Worm (Caenorhabditis elegans) whole organism, L4 larva: Measurements from ENCODE around the gene cng-1.

Experiments
- D1046.2 ChIP-seq: fragments of 200-800 bp; sonication (Bioruptor generic); IDR thresholded peaks from 2 replicates; pipeline ENCODE4 v1.3.6; 2022; ENCODE audit warnings: missing genetic modification characterization, missing compliant biosample characterization
- F10B5.3 ChIP-seq: sonication (generic microtip); optimal IDR thresholded peaks from 2 replicates; lab custom pipeline; 2016; ENCODE audit warnings: mild to moderate bottlenecking, missing genetic modification characterization, missing compliant biosample characterization
- F44E2.7 ChIP-seq: fragments of 200-800 bp; sonication (Bioruptor generic); IDR thresholded peaks from 2 replicates; pipeline ENCODE4 v2.1.2; 2022; ENCODE audit warnings: missing genetic modification characterization, missing compliant biosample characterization
- F49E8.2 ChIP-seq: sonication (generic microtip); optimal IDR thresholded peaks from 2 replicates; lab custom pipeline; 2016; ENCODE audit warnings: missing compliant biosample characterization, mild to moderate bottlenecking, missing genetic modification characterization, borderline replicate concordance
- T20F7.1 ChIP-seq: fragments of 200-800 bp; sonication (Bioruptor generic); optimal IDR thresholded peaks from 2 replicates; lab custom pipeline; 2018; ENCODE audit warnings: mild to moderate bottlenecking, missing genetic modification characterization, missing compliant biosample characterization
- T26A8.4 ChIP-seq: fragments of 200-800 bp; sonication (Bioruptor generic); IDR thresholded peaks from 2 replicates; pipeline ENCODE4 v1.3.6; 2022; ENCODE audit warnings: missing genetic modification characterization, missing compliant biosample characterization
- Y48G9A.11 ChIP-seq: fragments of 200-800 bp; sonication (Bioruptor generic); IDR thresholded peaks from 2 replicates; pipeline ENCODE4 v1.3.6; 2022; ENCODE audit warnings: missing genetic modification reagents, missing genetic modification characterization, missing compliant biosample characterization
- ZK546.5 ChIP-seq, 2 experiments: sonication (generic microtip); optimal IDR thresholded peaks; 2 replicates each; lab custom pipeline; 2017; ENCODE audit warnings: missing biosample characterization in 2 of 2, missing genetic modification characterization in 2 of 2
- aha-1 ChIP-seq: fragments of 150-350 bp; peaks from one replicate; lab custom pipeline; 2014; ENCODE audit warnings: missing biosample characterization, missing genetic modification characterization
- arid-1 ChIP-seq: fragments of 200-800 bp; sonication (Bioruptor generic); conservative IDR thresholded peaks from 2 replicates; pipeline ENCODE4 v1.3.6; 2022; ENCODE audit warnings: missing genetic modification reagents, missing genetic modification characterization, missing compliant biosample characterization
- dmd-6 ChIP-seq: fragments of 200-800 bp; sonication (Bioruptor generic); IDR thresholded peaks from 2 replicates; pipeline ENCODE4 v1.3.6; 2022; ENCODE audit warnings: missing genetic modification reagents, missing genetic modification characterization, missing compliant biosample characterization
- dmd-8 ChIP-seq: fragments of 200-800 bp; sonication (Bioruptor generic); IDR thresholded peaks from 2 replicates; pipeline ENCODE4 v1.3.6; 2022; ENCODE audit warnings: missing genetic modification characterization, missing compliant biosample characterization
- duxl-1 ChIP-seq: sonication (generic microtip); optimal IDR thresholded peaks from 2 replicates; lab custom pipeline; 2016; ENCODE audit warnings: mild to moderate bottlenecking, missing genetic modification characterization, moderate library complexity, missing compliant biosample characterization; ENCODE audit not compliant: poor library complexity
- dve-1 ChIP-seq: sonication (generic microtip); optimal IDR thresholded peaks from 2 replicates; lab custom pipeline; 2017; ENCODE audit warnings: antibody characterized with exemption, mild to moderate bottlenecking, missing genetic modification characterization, missing compliant biosample characterization; ENCODE audit not compliant: insufficient read depth
- egl-43 ChIP-seq: fragments of 200-800 bp; sonication (Bioruptor generic); IDR thresholded peaks from 2 replicates; pipeline ENCODE4 v1.3.6; 2022; ENCODE audit warnings: missing genetic modification reagents, missing genetic modification characterization, missing compliant biosample characterization
- fkh-10 ChIP-seq: fragments of 150-350 bp; optimal IDR thresholded peaks from 2 replicates; lab custom pipeline; 2014; ENCODE audit warnings: missing biosample characterization, missing genetic modification reagents, missing genetic modification characterization
- lin-13 ChIP-seq: fragments of 150-350 bp; optimal IDR thresholded peaks from 2 replicates; lab custom pipeline; 2014; ENCODE audit warnings: missing biosample characterization, missing genetic modification reagents, missing genetic modification characterization
- lin-29 ChIP-seq: fragments of 200-800 bp; sonication (Bioruptor generic); IDR thresholded peaks from 2 replicates; pipeline ENCODE4 v1.3.6; 2022; ENCODE audit warnings: missing genetic modification reagents, missing genetic modification characterization, missing compliant biosample characterization
- lin-38 ChIP-seq: fragments of 200-800 bp; sonication (Bioruptor generic); IDR thresholded peaks from 2 replicates; pipeline ENCODE4 v1.3.6; 2022; ENCODE audit warnings: missing genetic modification reagents, missing genetic modification characterization, missing compliant biosample characterization
- madf-5 ChIP-seq, 2 experiments: fragments of 200-800 bp; sonication (Bioruptor generic); IDR thresholded peaks; 2 replicates each; pipeline ENCODE4 v1.3.6; 2022; ENCODE audit warnings: missing compliant biosample characterization in 2 of 2, missing genetic modification characterization in 2 of 2
- mdl-1 ChIP-seq, 2 experiments: fragments of 150-350 bp in 1 of 2; sonication (generic microtip) in 1 of 2; optimal IDR thresholded peaks; 2 replicates each; lab custom pipeline; 2014 to 2017; ENCODE audit warnings: missing biosample characterization in 2 of 2, missing genetic modification characterization in 2 of 2
- mxl-2 ChIP-seq: fragments of 200-800 bp; sonication (Bioruptor generic); conservative IDR thresholded peaks from 2 replicates; pipeline ENCODE4 v1.3.6; 2022; ENCODE audit warnings: missing genetic modification reagents, missing genetic modification characterization, missing compliant biosample characterization
- nhr-10 ChIP-seq: fragments of 150-350 bp; optimal IDR thresholded peaks from 2 replicates; lab custom pipeline; 2014; ENCODE audit warnings: missing biosample characterization, missing genetic modification characterization
- nhr-237 ChIP-seq: sonication (generic microtip); optimal IDR thresholded peaks from 2 replicates; lab custom pipeline; 2017; ENCODE audit warnings: missing biosample characterization, missing genetic modification characterization
- nhr-28 ChIP-seq: fragments of 150-350 bp; optimal IDR thresholded peaks from 2 replicates; lab custom pipeline; 2014; ENCODE audit warnings: missing biosample characterization, missing genetic modification characterization
- nhr-41 ChIP-seq: fragments of 200-800 bp; sonication (Bioruptor generic); IDR thresholded peaks from 2 replicates; pipeline ENCODE4 v1.3.6; 2022; ENCODE audit warnings: missing genetic modification reagents, missing genetic modification characterization, missing compliant biosample characterization
- nhr-6 ChIP-seq: fragments of 150-350 bp; optimal IDR thresholded peaks from 2 replicates; lab custom pipeline; 2014; ENCODE audit warnings: missing biosample characterization, missing genetic modification characterization
- nhr-77 ChIP-seq: fragments of 150-350 bp; optimal IDR thresholded peaks from 2 replicates; lab custom pipeline; 2014; ENCODE audit warnings: missing biosample characterization, missing genetic modification characterization
- pha-4 ChIP-seq, 2 experiments: fragments of 150-350 bp in 1 of 2; fragments of 200-800 bp in 1 of 2; sonication (Bioruptor generic) in 1 of 2; IDR thresholded peaks in 1 of 2; optimal IDR thresholded peaks in 1 of 2; 2 replicates each; pipeline versions ENCODE4 v1.3.6 to Lab custom; 2014 to 2022; ENCODE audit warnings: missing genetic modification characterization in 2 of 2, missing genetic modification reagents in 2 of 2, missing biosample characterization in 1 of 2, missing compliant biosample characterization in 1 of 2
- php-3 ChIP-seq: fragments of 200-800 bp; sonication (Bioruptor generic); IDR thresholded peaks from 2 replicates; pipeline ENCODE4 v1.3.6; 2022; ENCODE audit warnings: missing genetic modification reagents, missing genetic modification characterization, missing compliant biosample characterization
- rbr-2 ChIP-seq: sonication (generic microtip); optimal IDR thresholded peaks from 2 replicates; lab custom pipeline; 2016; ENCODE audit warnings: missing genotype, missing genetic modification characterization, missing compliant biosample characterization
- saeg-2 ChIP-seq: fragments of 200-800 bp; sonication (Bioruptor generic); IDR thresholded peaks from 2 replicates; pipeline ENCODE4 v1.3.6; 2022; ENCODE audit warnings: missing genetic modification reagents, missing genetic modification characterization, missing compliant biosample characterization
- set-16 ChIP-seq: fragments of 200-800 bp; sonication (Bioruptor generic); IDR thresholded peaks from 2 replicates; pipeline ENCODE4 v1.3.6; 2022; ENCODE audit warnings: missing genetic modification reagents, missing genetic modification characterization, missing compliant biosample characterization
- snpc-1.2 ChIP-seq: fragments of 200-800 bp; sonication (Bioruptor generic); IDR thresholded peaks from 2 replicates; pipeline ENCODE4 v1.3.6; 2022; ENCODE audit warnings: missing genetic modification reagents, missing genetic modification characterization, missing compliant biosample characterization
- snpc-4 ChIP-seq: fragments of 150-350 bp; optimal IDR thresholded peaks from 2 replicates; lab custom pipeline; 2014; ENCODE audit warnings: missing biosample characterization, missing genetic modification characterization
- spr-1 ChIP-seq: sonication (generic microtip); optimal IDR thresholded peaks from 2 replicates; lab custom pipeline; 2016; ENCODE audit warnings: mild to moderate bottlenecking, missing genetic modification characterization, missing compliant biosample characterization
- unc-130 ChIP-seq: sonication (generic microtip); optimal IDR thresholded peaks from 2 replicates; lab custom pipeline; 2016; ENCODE audit warnings: missing genetic modification reagents, missing genetic modification characterization, missing compliant biosample characterization
- unc-62 ChIP-seq, 3 experiments: fragments of 150-350 bp in 1 of 3; sonication (generic microtip); optimal IDR thresholded peaks in 2 of 3; peaks in 1 of 3; 1 replicate in 1 of 3; 2 replicates in 2 of 3; lab custom pipeline; 2014 to 2017; ENCODE audit warnings: missing biosample characterization in 3 of 3, missing genetic modification characterization in 3 of 3, missing genetic modification reagents in 3 of 3, missing genotype in 1 of 3
- zfp-2 ChIP-seq: sonication (generic microtip); optimal IDR thresholded peaks from 2 replicates; lab custom pipeline; 2016; ENCODE audit warnings: mild to moderate bottlenecking, missing genetic modification characterization, missing compliant biosample characterization
- zfp-3 ChIP-seq: fragments of 200-800 bp; sonication (Bioruptor generic); conservative IDR thresholded peaks from 2 replicates; pipeline ENCODE4 v1.3.6; 2022; ENCODE audit warnings: missing genetic modification reagents, missing genetic modification characterization, missing compliant biosample characterization
- zip-11 ChIP-seq: fragments of 200-800 bp; sonication (Bioruptor generic); IDR thresholded peaks from 2 replicates; pipeline ENCODE4 v1.3.6; 2022; ENCODE audit warnings: missing genetic modification characterization, missing compliant biosample characterization

Gene cng-1

DNA sequence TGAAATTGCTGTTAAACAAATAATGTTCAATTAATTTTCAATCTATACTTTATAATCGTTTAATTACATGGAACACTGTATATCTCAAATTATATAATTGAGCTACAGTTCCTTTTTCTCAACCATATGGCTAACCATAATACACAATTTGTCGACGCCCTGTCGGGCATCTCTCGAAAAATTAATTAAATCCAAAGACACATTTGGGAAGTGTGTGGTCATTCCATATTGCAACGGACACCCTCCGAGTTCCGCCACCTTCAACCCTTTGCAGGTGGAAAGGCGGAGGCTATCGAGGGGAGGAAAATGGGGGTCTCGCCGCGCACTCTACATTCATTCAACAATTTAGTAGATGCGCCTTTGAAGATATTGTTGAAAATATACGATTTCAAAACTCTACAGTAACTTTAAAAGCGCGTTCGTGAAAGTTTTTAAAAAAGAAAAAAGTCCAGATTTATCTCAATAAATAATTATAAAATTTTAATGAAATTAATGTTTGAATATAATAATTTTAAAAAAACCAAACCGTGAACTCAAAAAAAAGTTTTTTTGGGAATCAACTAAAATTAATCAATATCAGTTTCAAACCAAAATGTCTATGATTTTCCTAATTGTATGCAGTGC is 2.3 kb downstream of the cng-1 start, which contains the start of gene F14H8.8:
Gene F14H8.8, plus strand, starts transcription at position 574 of the 624 bp plus-strand sequence.
- TF ChIP-seq mxl-2 (no peak), T26A8.4 (GFP tag; lab: Robert Waterston, UW) (peak; percentile 63; the same call in 1 of the 2 replicates), nhr-10 (tag; lab: Kevin White, UChicago) (no peak), lin-38 (GFP tag; lab: Robert Waterston, UW) (peak; percentile 60), duxl-1 (tag; lab: Kevin White, UChicago) (peak; percentile 9), F49E8.2 (tag; lab: Kevin White, UChicago) (peak; percentile 80), fkh-10 (GFP tag; lab: Kevin White, UChicago) (no peak), T20F7.1 (GFP tag; lab: Kevin White, UChicago) (no peak), unc-130 (GFP tag; lab: Kevin White, UChicago) (peak; percentile 36), nhr-237 (tag; lab: Kevin White, UChicago) (no peak), Y48G9A.11 (peak; percentile 49; the same call in 1 of the 2 replicates), nhr-6 (tag; lab: Kevin White, UChicago) (peak; percentile 41), pha-4 (GFP tag; IDR thresholded peaks at IDR 0.05; lab: Robert Waterston, UW) (no peak), pha-4 (tag; optimal IDR thresholded peaks at IDR 0.05; lab: Kevin White, UChicago) (no peak), dve-1 (tag; lab: Kevin White, UChicago) (no peak), aha-1 (tag; lab: Kevin White, UChicago) (no peak), snpc-1.2 (GFP tag; lab: Robert Waterston, UW) (peak; percentile 77), lin-13 (GFP tag; lab: Kevin White, UChicago) (no peak), nhr-28 (tag; lab: Kevin White, UChicago) (no peak), spr-1 (tag; lab: Kevin White, UChicago) (no peak), F10B5.3 (no peak), mdl-1 (tag; optimal IDR thresholded peaks at IDR 0.05; lab: Kevin White, UChicago) (no peak), zfp-3 (GFP tag; lab: Robert Waterston, UW) (no peak), egl-43 (0 out of 2 replicates have a peak, but pooled peaks have one; percentile 39), nhr-77 (tag; lab: Kevin White, UChicago) (no peak), dmd-6 (GFP tag; lab: Robert Waterston, UW) (no peak), dmd-8 (GFP tag; lab: Robert Waterston, UW) (no peak), unc-62 (GFP tag; optimal IDR thresholded peaks at IDR 0.05 in 1 of 2; lab: Kevin White, UChicago) (no peak), unc-62 (tag; optimal IDR thresholded peaks at IDR 0.05; lab: Kevin White, UChicago) (no peak), D1046.2 (no peak), rbr-2 (tag; lab: Kevin White, UChicago) (no peak), arid-1 (GFP tag; lab: Robert Waterston, UW) (peak; percentile 31; the same call in 1 of the 2 replicates), snpc-4 (tag; lab: Kevin White, UChicago) (peak; percentile 77), nhr-41 (GFP tag; lab: Robert Waterston, UW) (no peak), php-3 (GFP tag; lab: Robert Waterston, UW) (no peak)

DNA sequence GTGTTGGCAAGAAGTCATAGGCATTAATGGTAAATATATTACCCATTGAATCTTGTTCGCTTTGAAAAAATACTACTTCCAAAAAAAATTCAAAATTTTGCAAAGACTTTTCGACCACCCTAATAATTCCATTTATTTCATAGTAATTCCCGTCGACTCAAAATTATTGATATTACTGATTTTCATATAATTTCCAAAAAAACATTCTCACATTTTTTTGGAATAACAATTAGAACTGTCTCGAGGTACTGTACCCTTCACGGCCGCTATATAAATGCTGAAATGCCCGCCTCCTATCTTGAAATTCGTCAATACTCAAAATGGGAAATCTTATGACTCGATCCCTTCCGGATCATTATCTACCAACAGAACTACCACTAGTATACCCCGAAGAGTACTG is 7.7 kb downstream of the cng-1 start, which contains the start of gene F14H8.4:
Gene F14H8.4, plus strand, starts transcription at position 301 of the 400 bp plus-strand sequence.
- TF ChIP-seq mxl-2: no peak
- no peak for TF ChIP-seq madf-5 (GFP tag; IDR thresholded peaks at IDR 0.05; lab: Robert Waterston, UW)
- TF ChIP-seq F44E2.7 (GFP tag; lab: Robert Waterston, UW): no peak
- no peak for TF ChIP-seq ZK546.5 (tag; optimal IDR thresholded peaks at IDR 0.05; lab: Kevin White, UChicago)
- no peak for TF ChIP-seq zip-11
- TF ChIP-seq saeg-2 (GFP tag; lab: Robert Waterston, UW): no peak
- TF ChIP-seq zfp-2 (tag; lab: Kevin White, UChicago): no peak
- TF ChIP-seq snpc-1.2 (GFP tag; lab: Robert Waterston, UW): no peak
- TF ChIP-seq unc-130 (GFP tag; lab: Kevin White, UChicago): no peak
- no peak for TF ChIP-seq mdl-1 (tag; optimal IDR thresholded peaks at IDR 0.05; lab: Kevin White, UChicago)
- no peak for TF ChIP-seq lin-29
- no peak for TF ChIP-seq T20F7.1 (GFP tag; lab: Kevin White, UChicago)
- TF ChIP-seq set-16 (GFP tag; lab: Robert Waterston, UW): no peak
- TF ChIP-seq nhr-10 (tag; lab: Kevin White, UChicago): no peak
